Worm (Caenorhabditis elegans): ENCODE data around the gene C52D10.3.
A peak's percentile ranks its signal among the peaks of the same experiment; 100 is the strongest.

C52D10.3 gene

ce11 chrIV:17174087-17174486 lies 2.2 kb upstream of the C52D10.3 start (continued):
- TF ChIP-seq F26F4.8 (GFP tag; conservative IDR thresholded peaks at IDR 0.05) (no peak), vab-7 (GFP tag; IDR thresholded peaks at IDR 0.05) (no peak), egl-27 (tag; optimal IDR thresholded peaks at IDR 0.05) (no peak), gei-8 (GFP tag; optimal IDR thresholded peaks at IDR 0.05) (no peak), sdz-12 (GFP tag; optimal IDR thresholded peaks at IDR 0.05) (no peak), Y75B8A.6 (GFP tag; IDR thresholded peaks at IDR 0.05) (no peak), php-3 (GFP tag; IDR thresholded peaks at IDR 0.05) (peak; percentile 91), nhr-102 (tag; optimal IDR thresholded peaks at IDR 0.05) (peak; percentile 90), cey-2 (tag; optimal IDR thresholded peaks at IDR 0.05; ENCODE audit: borderline replicate concordance, insufficient read depth) (no peak), nhr-48 (tag; optimal IDR thresholded peaks at IDR 0.05) (peak; percentile 57), F44E2.7 (GFP tag; IDR thresholded peaks at IDR 0.05) (no peak), ces-1 (GFP tag; optimal IDR thresholded peaks at IDR 0.05) (no peak), lin-1 (GFP tag; IDR thresholded peaks at IDR 0.05) (peak; percentile 51; the same call in 1 of the 2 replicates), mxl-2 (GFP tag; conservative IDR thresholded peaks at IDR 0.05) (no peak), ztf-11 (tag; optimal IDR thresholded peaks at IDR 0.05) (no peak), mdl-1 (tag; optimal IDR thresholded peaks at IDR 0.05) (peak in 1 of 2 experiments; percentile 88), lim-7 (GFP tag; IDR thresholded peaks at IDR 0.05) (no peak)

ce11 chrIV:17174980-17175379 lies 1.3 kb upstream of the C52D10.3 start:
- TF ChIP-seq daf-16 (GFP tag; optimal IDR thresholded peaks at IDR 0.05) = no peak
- peak; percentile 93 for TF ChIP-seq daf-16 (tag; optimal IDR thresholded peaks at IDR 0.05)
- TF ChIP-seq dve-1 (tag; optimal IDR thresholded peaks at IDR 0.05; ENCODE audit: insufficient read depth) = peak; percentile 1
- no peak for TF ChIP-seq F26F4.8 (GFP tag; conservative IDR thresholded peaks at IDR 0.05)
- TF ChIP-seq daf-19 (GFP tag; conservative IDR thresholded peaks at IDR 0.05) = no peak
- TF ChIP-seq nhr-28 (tag; optimal IDR thresholded peaks at IDR 0.05) = peak; percentile 12
- no peak for TF ChIP-seq ama-1 (optimal IDR thresholded peaks at IDR 0.05)
- TF ChIP-seq nhr-111 (GFP tag; optimal IDR thresholded peaks at IDR 0.05) = no peak
- TF ChIP-seq Y5F2A.4 (GFP tag; optimal IDR thresholded peaks at IDR 0.05) = no peak
- no peak for TF ChIP-seq dmd-6 (GFP tag; IDR thresholded peaks at IDR 0.05)
- TF ChIP-seq nhr-6 (tag; optimal IDR thresholded peaks at IDR 0.05) = no peak
- TF ChIP-seq egl-43 (GFP tag; IDR thresholded peaks at IDR 0.05) = no peak
- no peak for TF ChIP-seq ctbp-1 (GFP tag; IDR thresholded peaks at IDR 0.05)
- TF ChIP-seq F37D6.2 (tag; optimal IDR thresholded peaks at IDR 0.05) = no peak

ce11 chrIV:17179071-17179470 lies 2.8 kb downstream of the C52D10.3 start:
- peak; percentile 43 for TF ChIP-seq nhr-28 (tag; optimal IDR thresholded peaks at IDR 0.05)
- no peak for TF ChIP-seq nhr-102 (tag; optimal IDR thresholded peaks at IDR 0.05)
- TF ChIP-seq dve-1 (tag; optimal IDR thresholded peaks at IDR 0.05; ENCODE audit: insufficient read depth) = peak; percentile 14
- peak; percentile 90 for TF ChIP-seq pqm-1 (tag; optimal IDR thresholded peaks at IDR 0.05)
- TF ChIP-seq mep-1 (tag; optimal IDR thresholded peaks at IDR 0.05) = no peak
- peak; percentile 34; the same call in 1 of the 2 replicates for TF ChIP-seq nhr-41 (GFP tag; IDR thresholded peaks at IDR 0.05)
- no peak for TF ChIP-seq daf-16 (GFP tag; optimal IDR thresholded peaks at IDR 0.05)
- TF ChIP-seq daf-16 (tag; optimal IDR thresholded peaks at IDR 0.05) = peak; percentile 31
- peak; percentile 78 for TF ChIP-seq dmd-6 (GFP tag; IDR thresholded peaks at IDR 0.05)
- TF ChIP-seq dmd-8 (GFP tag; IDR thresholded peaks at IDR 0.05) = no peak
- peak; percentile 52 for TF ChIP-seq hlh-11 (tag; optimal IDR thresholded peaks at IDR 0.05)
- TF ChIP-seq lin-1 (GFP tag; IDR thresholded peaks at IDR 0.05) = 0 out of 2 replicates have a peak, but pooled peaks have one; percentile 9
- TF ChIP-seq daf-12 (tag; optimal IDR thresholded peaks at IDR 0.05) = no peak

- TF ChIP-seq attf-4 (tag; optimal IDR thresholded peaks at IDR 0.05) = no peak
- no peak for TF ChIP-seq ceh-28 (tag; optimal IDR thresholded peaks at IDR 0.05)
- TF ChIP-seq daf-16 (GFP tag; optimal IDR thresholded peaks at IDR 0.05) = no peak
- TF ChIP-seq daf-16 (tag; optimal IDR thresholded peaks at IDR 0.05) = peak; percentile 61
- TF ChIP-seq egl-27 (tag; optimal IDR thresholded peaks at IDR 0.05) = no peak
- no peak for TF ChIP-seq set-16 (GFP tag; IDR thresholded peaks at IDR 0.05)
- no peak for TF ChIP-seq hmg-1.1 (GFP tag; IDR thresholded peaks at IDR 0.05)
- TF ChIP-seq fkh-10 (GFP tag; optimal IDR thresholded peaks at IDR 0.05) = no peak
- TF ChIP-seq hlh-11 (tag; optimal IDR thresholded peaks at IDR 0.05) = no peak
- no peak for TF ChIP-seq nhr-41 (GFP tag; IDR thresholded peaks at IDR 0.05)
- no peak for TF ChIP-seq dmd-8 (GFP tag; IDR thresholded peaks at IDR 0.05)
- TF ChIP-seq pqm-1 (tag; optimal IDR thresholded peaks at IDR 0.05) = peak; percentile 86
Measured at ce11 chrIV:17179565-17179964, 3.3 kb downstream of the C52D10.3 start.

All from whole organism, L4 larva.